Fruit fly (Drosophila melanogaster) whole organism, embryonic: ENCODE results near the gene CG33489.

ENCODE experiments used
- Adf1 ChIP-seq: fragments of 200-800 bp; sonication (Bioruptor generic); IDR thresholded peaks from 2 replicates; pipeline ENCODE4 v1.3.6; 2022; ENCODE audit warnings: missing biosample characterization, missing genetic modification characterization
- CG10959 ChIP-seq: fragments of 200-800 bp; sonication (Bioruptor generic); IDR thresholded peaks from 2 replicates; pipeline ENCODE4 v1.3.6; 2022; ENCODE audit warnings: missing biosample characterization, missing genetic modification characterization
- CG11695 ChIP-seq: fragments of 200-800 bp; sonication (Bioruptor generic); IDR thresholded peaks from 3 replicates; pipeline ENCODE4 v1.3.6; 2022; ENCODE audit warnings: missing biosample characterization, missing genetic modification characterization
- CG8388 ChIP-seq: fragments of 200-800 bp; sonication (Bioruptor generic); optimal IDR thresholded peaks from 2 replicates; lab custom pipeline; 2019; ENCODE audit warnings: missing biosample characterization, mild to moderate bottlenecking, missing genetic modification characterization, moderate library complexity

DNA sequence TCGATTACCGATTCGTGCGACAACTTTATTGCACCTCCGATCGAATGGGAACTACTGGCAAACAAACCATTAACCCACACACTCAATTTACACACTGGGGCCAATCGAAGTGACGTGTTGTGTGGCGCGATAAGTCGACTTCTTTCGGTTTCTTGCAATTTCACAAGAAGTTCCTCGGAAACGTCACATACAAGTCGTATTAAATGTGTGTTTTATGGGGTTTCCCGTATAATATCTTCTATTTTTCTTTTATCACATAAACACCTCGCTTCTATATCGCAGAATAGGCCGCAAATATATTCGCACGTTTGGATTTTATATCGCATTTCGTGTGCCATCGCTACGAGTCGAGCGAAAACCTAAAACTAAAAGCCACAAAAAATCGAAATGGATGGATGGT, 47.1 kb downstream of the CG33489 start:
- TF ChIP-seq Adf1 (GFP tag; lab: Robert Waterston, UW) (no peak), CG11695 (GFP tag; lab: Robert Waterston, UW) (no peak), CG10959 (GFP tag; lab: Robert Waterston, UW) (no peak), CG8388 (GFP tag; lab: Kevin White, UChicago) (no peak)
